Fruit fly (Drosophila melanogaster): ENCODE measurements around the gene CG43288.

Gene CG43288

DNA sequence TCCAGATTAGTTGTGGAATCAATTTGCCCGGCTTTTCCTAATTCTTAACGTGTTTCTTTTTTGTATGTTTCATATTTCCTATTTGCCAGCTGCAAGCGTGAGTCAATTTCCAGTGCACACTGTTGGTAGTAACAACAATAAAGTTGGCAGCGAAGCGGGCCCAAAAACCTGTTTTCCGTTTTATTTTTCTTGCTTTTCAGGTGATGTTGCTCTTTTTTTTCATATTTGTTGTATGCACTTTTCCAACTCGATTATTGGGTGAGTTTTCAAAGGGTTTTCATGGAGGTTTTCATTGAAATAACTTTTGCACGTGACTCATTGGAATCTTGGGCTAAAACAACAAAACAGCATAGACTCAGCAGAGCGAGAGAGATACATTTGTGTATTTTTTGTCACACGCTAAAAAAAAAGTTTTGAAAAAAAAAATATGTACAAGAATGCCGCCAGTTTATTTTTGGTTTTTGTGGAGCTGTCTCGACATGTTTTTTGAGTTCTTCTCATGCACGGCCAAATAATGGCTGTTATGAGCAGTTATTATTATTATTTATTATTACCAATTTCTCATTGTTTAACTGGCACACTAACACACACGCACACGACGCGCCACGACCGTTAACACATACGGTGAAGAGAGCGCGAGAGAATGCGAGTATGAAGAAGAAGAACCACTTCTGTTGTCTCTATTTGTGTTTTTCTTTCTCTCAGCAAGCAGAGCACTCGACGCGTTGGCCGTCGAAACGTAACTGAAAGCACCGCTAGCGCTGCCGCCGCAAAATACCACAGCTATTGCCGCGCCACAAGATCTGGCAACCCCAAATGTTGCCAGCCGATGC, 7.3 kb upstream of the CG43288 start, which contains the start of gene Fas2 (continued):
- TF ChIP-seq lbe (GFP tag; optimal IDR thresholded peaks at IDR 0.05) (peak; percentile 24), Xbp1 (GFP tag; optimal IDR thresholded peaks at IDR 0.05) (no peak), CG13424 (tag; optimal IDR thresholded peaks at IDR 0.05) (peak; percentile 1), CG5953 (GFP tag; IDR thresholded peaks at IDR 0.05) (peak; percentile 54; the same call in 1 of the 2 replicates), CG6654 (GFP tag; optimal IDR thresholded peaks at IDR 0.05) (no peak), CG10274 (GFP tag; optimal IDR thresholded peaks at IDR 0.05) (peak; percentile 21), sens (GFP tag) (peak; percentile 72), CG31224 (GFP tag; IDR thresholded peaks at IDR 0.05) (0 out of 2 replicates have a peak, but pooled peaks have one; percentile 17), D (optimal IDR thresholded peaks at IDR 0.05) (no peak), D (GFP tag; optimal IDR thresholded peaks at IDR 0.05) (peak; percentile 26), CG8765 (GFP tag; IDR thresholded peaks at IDR 0.05) (no peak), ara (GFP tag; IDR thresholded peaks at IDR 0.05) (no peak), z (GFP tag; IDR thresholded peaks at IDR 0.05) (peak; percentile 30; the same call in 1 of the 3 replicates), pho (GFP tag; optimal IDR thresholded peaks at IDR 0.05) (no peak), Nf-YB (GFP tag; optimal IDR thresholded peaks at IDR 0.05) (peak; percentile 16), grn (GFP tag; optimal IDR thresholded peaks at IDR 0.05) (no peak), CG7556 (GFP tag; optimal IDR thresholded peaks at IDR 0.05) (no peak), CG13123 (GFP tag; optimal IDR thresholded peaks at IDR 0.05) (no peak), TFAM (GFP tag; optimal IDR thresholded peaks at IDR 0.05) (no peak), CG12299 (tag; optimal IDR thresholded peaks at IDR 0.05) (peak; percentile 47), CG7839 (tag; optimal IDR thresholded peaks at IDR 0.05) (peak; percentile 39), CG18599 (GFP tag; optimal IDR thresholded peaks at IDR 0.05) (peak; percentile 73), sob (GFP tag; IDR thresholded peaks at IDR 0.05) (peak; percentile 60; the same call in 1 of the 2 replicates), CG2889 (GFP tag; IDR thresholded peaks at IDR 0.05) (0 out of 3 replicates have a peak, but pooled peaks have one; percentile 56), caup (GFP tag; optimal IDR thresholded peaks at IDR 0.05; ENCODE audit: severe bottlenecking) (peak; percentile 76), CG8359 (GFP tag; optimal IDR thresholded peaks at IDR 0.05; ENCODE audit: borderline replicate concordance) (no peak), az2 (GFP tag; optimal IDR thresholded peaks at IDR 0.05) (no peak), CG4820 (GFP tag; optimal IDR thresholded peaks at IDR 0.05) (no peak), CG8388 (GFP tag; optimal IDR thresholded peaks at IDR 0.05) (no peak), gem (tag; optimal IDR thresholded peaks at IDR 0.05) (peak; percentile 50), bsh (GFP tag; optimal IDR thresholded peaks at IDR 0.05) (peak; percentile 5 to 31), CG13894 (tag; optimal IDR thresholded peaks at IDR 0.05) (peak; percentile 56), oc (tag; optimal IDR thresholded peaks at IDR 0.05) (peak; percentile 43), sd (tag; optimal IDR thresholded peaks at IDR 0.05) (peak; percentile 76), CG9817 (tag; optimal IDR thresholded peaks at IDR 0.05) (no peak), abd-A (tag; optimal IDR thresholded peaks at IDR 0.05) (peak; percentile 45), NfI (GFP tag; optimal IDR thresholded peaks at IDR 0.05) (peak; percentile 6), CHES-1-like (GFP tag; optimal IDR thresholded peaks at IDR 0.05) (no peak), chn (GFP tag; optimal IDR thresholded peaks at IDR 0.05) (peak; percentile 21), CG11247 (GFP tag; IDR thresholded peaks at IDR 0.05) (0 out of 2 replicates have a peak, but pooled peaks have one; percentile 31), CG16815 (GFP tag; optimal IDR thresholded peaks at IDR 0.05) (no peak), ewg (GFP tag; optimal IDR thresholded peaks at IDR 0.05) (peak; percentile 26), seq (GFP tag; IDR thresholded peaks at IDR 0.05) (peak; percentile 46; the same call in 1 of the 2 replicates), CG15514 (GFP tag; optimal IDR thresholded peaks at IDR 0.05) (peak; percentile 69), MESR4 (GFP tag; optimal IDR thresholded peaks at IDR 0.05) (peak; percentile 13), CG9932 (GFP tag; IDR thresholded peaks at IDR 0.05) (peak; percentile 54), CG15073 (GFP tag; optimal IDR thresholded peaks at IDR 0.05) (no peak), CG5180 (GFP tag; optimal IDR thresholded peaks at IDR 0.05) (peak; percentile 39)
